In genomic region chr2L:12546043-12546942, dm6 we compare ENCODE assay signal across 1 fruit fly cellular context.
TF ChIP-seq lines count a peak whose summit lies in the region.

TSS of gene bun (minus strand) at chr2L:12546611.

TF ChIP-seq in whole organism, embryonic, 481 proteins besides CTCF, POLR2A, EP300 and RAD21 (continued from another document):
- TF ChIP-seq CG13287 (GFP tag; IDR thresholded peaks at IDR 0.05; lab: Robert Waterston, UW; ENCODE audit: partially characterized antibody), result peak; percentile 99
- no peak for TF ChIP-seq CG7556 (GFP tag; optimal IDR thresholded peaks at IDR 0.05; lab: Kevin White, UChicago)
- no peak for TF ChIP-seq bsh (GFP tag; optimal IDR thresholded peaks at IDR 0.05; lab: Kevin White, UChicago)
- no peak for TF ChIP-seq aop (GFP tag; IDR thresholded peaks at IDR 0.05; lab: Robert Waterston, UW)
- peak; percentile 58; the same call in 1 of the 2 replicates for TF ChIP-seq Adf1 (GFP tag; IDR thresholded peaks at IDR 0.05; lab: Robert Waterston, UW)
- no peak for TF ChIP-seq Lim3 (GFP tag; IDR thresholded peaks at IDR 0.05; lab: Robert Waterston, UW)
- no peak for TF ChIP-seq CG6654 (GFP tag; optimal IDR thresholded peaks at IDR 0.05; lab: Kevin White, UChicago)
- no peak for TF ChIP-seq CG7786 (GFP tag; optimal IDR thresholded peaks at IDR 0.05; lab: Kevin White, UChicago)
- TF ChIP-seq CG2129 (GFP tag; IDR thresholded peaks at IDR 0.05; lab: Robert Waterston, UW; ENCODE audit: partially characterized antibody), result peak; percentile 99
- peak; percentile 23 for TF ChIP-seq Vsx1 (GFP tag; optimal IDR thresholded peaks at IDR 0.05; lab: Kevin White, UChicago)
- 0 out of 2 replicates have a peak, but pooled peaks have one; percentile 24 for TF ChIP-seq CG14014 (GFP tag; IDR thresholded peaks at IDR 0.05; lab: Robert Waterston, UW)
- peak; percentile 4 for TF ChIP-seq Xbp1 (GFP tag; optimal IDR thresholded peaks at IDR 0.05; lab: Kevin White, UChicago)
- no peak for TF ChIP-seq Nf-YB (GFP tag; optimal IDR thresholded peaks at IDR 0.05; lab: Kevin White, UChicago)
- TF ChIP-seq klu (GFP tag; IDR thresholded peaks at IDR 0.05; lab: Robert Waterston, UW), result no peak
- no peak for TF ChIP-seq odd (GFP tag; optimal IDR thresholded peaks at IDR 0.05; lab: Kevin White, UChicago)
- no peak for TF ChIP-seq nerfin-1 (tag; optimal IDR thresholded peaks at IDR 0.05; lab: Kevin White, UChicago)
- TF ChIP-seq gcm (GFP tag; optimal IDR thresholded peaks at IDR 0.05; lab: Kevin White, UChicago), result peak; percentile 13
- peak; percentile 98 for TF ChIP-seq tna (GFP tag; IDR thresholded peaks at IDR 0.05; lab: Robert Waterston, UW; ENCODE audit: partially characterized antibody)
- TF ChIP-seq btn (GFP tag; optimal IDR thresholded peaks at IDR 0.05; lab: Kevin White, UChicago), result no peak
- TF ChIP-seq chinmo (GFP tag; IDR thresholded peaks at IDR 0.05; lab: Robert Waterston, UW; ENCODE audit: partially characterized antibody), result peak; percentile 98; the same call in 3 of the 4 replicates
- TF ChIP-seq Dip2 (GFP tag; IDR thresholded peaks at IDR 0.05; lab: Robert Waterston, UW), result no peak
- TF ChIP-seq CG12744 (GFP tag; optimal IDR thresholded peaks at IDR 0.05; lab: Kevin White, UChicago), result no peak
- peak; percentile 99 for TF ChIP-seq Dll (GFP tag; IDR thresholded peaks at IDR 0.05; lab: Robert Waterston, UW; ENCODE audit: partially characterized antibody)
- no peak for TF ChIP-seq en (GFP tag; optimal IDR thresholded peaks at IDR 0.05; lab: Kevin White, UChicago)
- no peak for TF ChIP-seq CG7928 (GFP tag; optimal IDR thresholded peaks at IDR 0.05; lab: Kevin White, UChicago)
- TF ChIP-seq CG17361 (GFP tag; IDR thresholded peaks at IDR 0.05; lab: Robert Waterston, UW), result peak; percentile 48; the same call in 1 of the 3 replicates
- no peak for TF ChIP-seq peb (GFP tag; IDR thresholded peaks at IDR 0.05; lab: Robert Waterston, UW)
- TF ChIP-seq slou (GFP tag; optimal IDR thresholded peaks at IDR 0.05; lab: Kevin White, UChicago), result peak; percentile 12
- TF ChIP-seq GATAe (GFP tag; conservative IDR thresholded peaks at IDR 0.05; lab: Robert Waterston, UW), result no peak
- peak; percentile 99 for TF ChIP-seq sna (GFP tag; IDR thresholded peaks at IDR 0.05; lab: Robert Waterston, UW; ENCODE audit: partially characterized antibody)
- no peak for TF ChIP-seq otp (GFP tag; IDR thresholded peaks at IDR 0.05; lab: Robert Waterston, UW)
- TF ChIP-seq Ada2b (GFP tag; IDR thresholded peaks at IDR 0.05; lab: Robert Waterston, UW), result no peak
- no peak for TF ChIP-seq CG10366 (GFP tag; IDR thresholded peaks at IDR 0.05; lab: Robert Waterston, UW)
- TF ChIP-seq CG15601 (tag; optimal IDR thresholded peaks at IDR 0.05; lab: Kevin White, UChicago), result peak; percentile 42
- TF ChIP-seq zen2 (GFP tag; IDR thresholded peaks at IDR 0.05; lab: Robert Waterston, UW; ENCODE audit: partially characterized antibody), result peak; percentile 100
- no peak for TF ChIP-seq H2.0 (GFP tag; IDR thresholded peaks at IDR 0.05; lab: Robert Waterston, UW)
- TF ChIP-seq mirr (GFP tag; optimal IDR thresholded peaks at IDR 0.05; lab: Kevin White, UChicago), result no peak
- TF ChIP-seq CG4360 (GFP tag; IDR thresholded peaks at IDR 0.05; lab: Robert Waterston, UW), result no peak
- no peak for TF ChIP-seq Oaz (GFP tag; IDR thresholded peaks at IDR 0.05; lab: Robert Waterston, UW)
- TF ChIP-seq Spps (tag; optimal IDR thresholded peaks at IDR 0.05; lab: Kevin White, UChicago), result no peak
- TF ChIP-seq Xrp1 (GFP tag; IDR thresholded peaks at IDR 0.05; lab: Robert Waterston, UW), result no peak
- TF ChIP-seq org-1 (GFP tag; optimal IDR thresholded peaks at IDR 0.05; lab: Kevin White, UChicago), result no peak
- no peak for TF ChIP-seq pfk (GFP tag; optimal IDR thresholded peaks at IDR 0.05; lab: Kevin White, UChicago)
- no peak for TF ChIP-seq CG13775 (GFP tag; optimal IDR thresholded peaks at IDR 0.05; lab: Kevin White, UChicago)
- no peak for TF ChIP-seq bowl (GFP tag; IDR thresholded peaks at IDR 0.05; lab: Robert Waterston, UW)
- no peak for TF ChIP-seq tgo (GFP tag; IDR thresholded peaks at IDR 0.05; lab: Robert Waterston, UW)
- TF ChIP-seq Mes4 (GFP tag; optimal IDR thresholded peaks at IDR 0.05; lab: Kevin White, UChicago), result no peak
- no peak for TF ChIP-seq CG9609 (GFP tag; optimal IDR thresholded peaks at IDR 0.05; lab: Kevin White, UChicago)
- TF ChIP-seq CG4707 (GFP tag; optimal IDR thresholded peaks at IDR 0.05; lab: Kevin White, UChicago), result no peak
- no peak for TF ChIP-seq ind (GFP tag; optimal IDR thresholded peaks at IDR 0.05; lab: Kevin White, UChicago)
- no peak for TF ChIP-seq Six4 (GFP tag; optimal IDR thresholded peaks at IDR 0.05; lab: Kevin White, UChicago)
- no peak for TF ChIP-seq Tbp (GFP tag; optimal IDR thresholded peaks at IDR 0.05; lab: Kevin White, UChicago)
- TF ChIP-seq HLH4C (GFP tag; IDR thresholded peaks at IDR 0.05; lab: Robert Waterston, UW; ENCODE audit: partially characterized antibody), result peak; percentile 98
- no peak for TF ChIP-seq CG43689 (GFP tag; IDR thresholded peaks at IDR 0.05; lab: Robert Waterston, UW)
- peak; percentile 100 for TF ChIP-seq inv (GFP tag; IDR thresholded peaks at IDR 0.05; lab: Robert Waterston, UW; ENCODE audit: partially characterized antibody)
- no peak for TF ChIP-seq CG1233 (GFP tag; optimal IDR thresholded peaks at IDR 0.05; lab: Kevin White, UChicago)
- no peak for TF ChIP-seq CG8281 (tag; optimal IDR thresholded peaks at IDR 0.05; lab: Kevin White, UChicago)
- TF ChIP-seq Jarid2 (GFP tag; optimal IDR thresholded peaks at IDR 0.05; lab: Kevin White, UChicago), result peak; percentile 51
TF ChIP-seq in whole organism, embryonic: peak in this region for 138.
